Worm (Caenorhabditis elegans) whole organism, young adult: ENCODE measurements around the gene esyt-2.

Source experiments
- C06A6.2 ChIP-seq: fragments of 200-800 bp; sonication (Bioruptor generic); conservative IDR thresholded peaks from 2 replicates; pipeline ENCODE4 v1.3.6; 2022; ENCODE audit warnings: missing genetic modification characterization, missing compliant biosample characterization
- D2030.7 ChIP-seq: fragments of 200-800 bp; sonication (Bioruptor generic); IDR thresholded peaks from 2 replicates; pipeline ENCODE4 v1.3.6; 2022; ENCODE audit warnings: missing genetic modification reagents, missing genetic modification characterization, missing compliant biosample characterization
- F10E7.11 ChIP-seq: sonication (generic microtip); optimal IDR thresholded peaks from 2 replicates; lab custom pipeline; 2017; ENCODE audit warnings: mild to moderate bottlenecking, missing genetic modification characterization, moderate library complexity, missing compliant biosample characterization
- F37B4.10 ChIP-seq: fragments of 200-800 bp; sonication (Bioruptor generic); IDR thresholded peaks from 2 replicates; pipeline ENCODE4 v1.3.6; 2022; ENCODE audit warnings: missing genetic modification characterization, missing compliant biosample characterization
- F49E8.2 ChIP-seq: sonication (generic microtip); optimal IDR thresholded peaks from 3 replicates; lab custom pipeline; 2017; ENCODE audit warnings: missing genetic modification characterization, mild to moderate bottlenecking, missing compliant biosample characterization, antibody characterized with exemption, moderate library complexity; ENCODE audit not compliant: insufficient read depth
- F55B11.4 ChIP-seq: sonication (generic microtip); optimal IDR thresholded peaks from 2 replicates; lab custom pipeline; 2016; ENCODE audit warnings: missing compliant biosample characterization, missing genetic modification characterization, borderline replicate concordance; ENCODE audit not compliant: insufficient read depth
- K11D2.4 ChIP-seq: fragments of 200-800 bp; sonication (Bioruptor generic); IDR thresholded peaks from 2 replicates; pipeline ENCODE4 v1.3.6; 2022; ENCODE audit warnings: missing genetic modification reagents, missing genetic modification characterization, missing compliant biosample characterization
- K12H6.12 ChIP-seq: fragments of 200-800 bp; sonication (Bioruptor generic); optimal IDR thresholded peaks from 2 replicates; lab custom pipeline; 2018; ENCODE audit warnings: mild to moderate bottlenecking, missing genetic modification characterization, missing compliant biosample characterization
- Y79H2A.3 ChIP-seq: fragments of 200-800 bp; sonication (Bioruptor generic); conservative IDR thresholded peaks from 2 replicates; pipeline ENCODE4 v1.3.6; 2022; ENCODE audit warnings: missing genetic modification reagents, missing genetic modification characterization, missing compliant biosample characterization
- ama-1 ChIP-seq, 3 experiments: fragments of 150-350 bp in 1 of 3; sonication (generic microtip) in 2 of 3; optimal IDR thresholded peaks; 2 replicates each; lab custom pipeline; 2014 to 2018; ENCODE audit warnings: missing biosample characterization in 2 of 3, missing genetic modification characterization in 2 of 3, missing genetic modification reagents in 2 of 3
- aptf-2 ChIP-seq: fragments of 200-800 bp; sonication (Bioruptor generic); conservative IDR thresholded peaks from 2 replicates; pipeline ENCODE4 v1.3.6; 2022; ENCODE audit warnings: missing genetic modification reagents, missing genetic modification characterization, missing compliant biosample characterization
- attf-5 ChIP-seq: fragments of 200-800 bp; sonication (Bioruptor generic); optimal IDR thresholded peaks from 2 replicates; lab custom pipeline; 2018; ENCODE audit warnings: mild to moderate bottlenecking, missing genetic modification characterization, missing compliant biosample characterization
- bed-2 ChIP-seq: fragments of 200-800 bp; sonication (Bioruptor generic); IDR thresholded peaks from 2 replicates; pipeline ENCODE4 v1.3.6; 2022; ENCODE audit warnings: missing genetic modification reagents, missing genetic modification characterization, missing compliant biosample characterization
- ccch-3 ChIP-seq: fragments of 200-800 bp; sonication (Bioruptor generic); optimal IDR thresholded peaks from 2 replicates; lab custom pipeline; 2018; ENCODE audit warnings: mild to moderate bottlenecking, missing genetic modification characterization, missing compliant biosample characterization
- ceh-58 ChIP-seq: fragments of 200-800 bp; sonication (Bioruptor generic); IDR thresholded peaks from 2 replicates; pipeline ENCODE4 v1.3.6; 2022; ENCODE audit warnings: missing genetic modification characterization, missing compliant biosample characterization
- ceh-79 ChIP-seq: sonication (generic microtip); optimal IDR thresholded peaks from 2 replicates; lab custom pipeline; 2017; ENCODE audit warnings: mild to moderate bottlenecking, missing genetic modification characterization, missing compliant biosample characterization
- chd-7 ChIP-seq: sonication (generic microtip); optimal IDR thresholded peaks from 2 replicates; lab custom pipeline; 2016; ENCODE audit warnings: mild to moderate bottlenecking, missing genetic modification characterization, moderate library complexity, missing compliant biosample characterization
- dpff-1 ChIP-seq: sonication (generic microtip); optimal IDR thresholded peaks from 2 replicates; lab custom pipeline; 2017; ENCODE audit warnings: mild to moderate bottlenecking, missing genetic modification characterization, missing compliant biosample characterization
- dpl-1 ChIP-seq: fragments of 150-350 bp; optimal IDR thresholded peaks from 2 replicates; lab custom pipeline; 2014; ENCODE audit warnings: missing biosample characterization, missing genetic modification reagents, missing genetic modification characterization
- efl-1 ChIP-seq: fragments of 150-350 bp; optimal IDR thresholded peaks from 2 replicates; lab custom pipeline; 2014; ENCODE audit warnings: missing biosample characterization, missing genetic modification reagents, missing genetic modification characterization
- ekl-4 ChIP-seq: fragments of 200-800 bp; sonication (Bioruptor generic); IDR thresholded peaks from 2 replicates; pipeline ENCODE4 v1.3.6; 2022; ENCODE audit warnings: missing genetic modification reagents, missing genetic modification characterization, missing compliant biosample characterization
- fkh-3 ChIP-seq: sonication (generic microtip); optimal IDR thresholded peaks from 2 replicates; lab custom pipeline; 2016; ENCODE audit warnings: mild to moderate bottlenecking, missing genetic modification characterization, missing compliant biosample characterization
- gei-17 ChIP-seq: fragments of 200-800 bp; sonication (Bioruptor generic); optimal IDR thresholded peaks from 2 replicates; lab custom pipeline; 2018; ENCODE audit warnings: mild to moderate bottlenecking, missing genetic modification characterization, missing compliant biosample characterization
- hlh-12 ChIP-seq: sonication (generic microtip); optimal IDR thresholded peaks from 2 replicates; lab custom pipeline; 2016; ENCODE audit warnings: missing genetic modification characterization, missing compliant biosample characterization
- lir-1 ChIP-seq: fragments of 200-800 bp; sonication (Bioruptor generic); conservative IDR thresholded peaks from 2 replicates; pipeline ENCODE4 v1.3.6; 2022; ENCODE audit warnings: missing genetic modification reagents, missing genetic modification characterization, missing compliant biosample characterization
- lsy-27 ChIP-seq: sonication (generic microtip); optimal IDR thresholded peaks from 2 replicates; lab custom pipeline; 2017; ENCODE audit warnings: missing genetic modification characterization, mild to moderate bottlenecking, missing compliant biosample characterization, antibody characterized with exemption, missing genotype, borderline replicate concordance; ENCODE audit not compliant: insufficient read depth
- madf-8 ChIP-seq: fragments of 200-800 bp; sonication (Bioruptor generic); conservative IDR thresholded peaks from 2 replicates; pipeline ENCODE4 v1.3.6; 2022; ENCODE audit warnings: missing genetic modification reagents, missing genetic modification characterization, missing compliant biosample characterization
- mel-28 ChIP-seq: sonication (generic microtip); optimal IDR thresholded peaks from 2 replicates; lab custom pipeline; 2016; ENCODE audit warnings: borderline replicate concordance, mild to moderate bottlenecking, missing genetic modification characterization, missing compliant biosample characterization
- nhr-27 ChIP-seq: fragments of 200-800 bp; sonication (Bioruptor generic); optimal IDR thresholded peaks from 2 replicates; lab custom pipeline; 2018; ENCODE audit warnings: mild to moderate bottlenecking, missing genetic modification characterization, moderate library complexity, missing compliant biosample characterization
- nhr-80 ChIP-seq: sonication (generic microtip); optimal IDR thresholded peaks from 2 replicates; lab custom pipeline; 2016; ENCODE audit warnings: missing genetic modification characterization, missing compliant biosample characterization
- pbrm-1 ChIP-seq: fragments of 200-800 bp; sonication (Bioruptor generic); IDR thresholded peaks from 2 replicates; pipeline ENCODE4 v1.3.6; 2022; ENCODE audit warnings: missing genetic modification reagents, missing genetic modification characterization, missing compliant biosample characterization
- rec-8 ChIP-seq, 2 experiments: sonication (generic microtip); optimal IDR thresholded peaks; 2 replicates each; lab custom pipeline; 2016; ENCODE audit warnings: mild to moderate bottlenecking in 2 of 2, missing genetic modification characterization in 2 of 2, missing genetic modification reagents in 2 of 2, missing genotype in 2 of 2, missing biosample characterization in 1 of 2, missing compliant biosample characterization in 1 of 2, moderate library complexity in 1 of 2
- repo-1 ChIP-seq: sonication (generic microtip); optimal IDR thresholded peaks from 2 replicates; lab custom pipeline; 2017; ENCODE audit warnings: mild to moderate bottlenecking, missing genetic modification characterization, missing compliant biosample characterization
- rpc-1 ChIP-seq, 2 experiments: fragments of 150-350 bp in 1 of 2; sonication (generic microtip) in 1 of 2; optimal IDR thresholded peaks; 2 replicates each; lab custom pipeline; 2014 to 2018; ENCODE audit warnings: missing biosample characterization in 1 of 2, missing genetic modification characterization in 1 of 2, missing genetic modification reagents in 1 of 2, missing genotype in 1 of 2
- sdz-38 ChIP-seq: sonication (generic microtip); optimal IDR thresholded peaks from 2 replicates; lab custom pipeline; 2016; ENCODE audit warnings: missing genotype, missing genetic modification characterization, missing compliant biosample characterization
- sea-2 ChIP-seq: fragments of 200-800 bp; sonication (Bioruptor generic); IDR thresholded peaks from 2 replicates; pipeline ENCODE4 v1.3.6; 2022; ENCODE audit warnings: missing genetic modification characterization, missing compliant biosample characterization
- snpc-3.4 ChIP-seq: sonication (generic microtip); optimal IDR thresholded peaks from 2 replicates; lab custom pipeline; 2017; ENCODE audit warnings: missing genetic modification characterization, mild to moderate bottlenecking, missing compliant biosample characterization, antibody characterized with exemption, moderate library complexity, missing genotype, missing genetic modification reagents
- sptf-2 ChIP-seq: fragments of 200-800 bp; sonication (Bioruptor generic); optimal IDR thresholded peaks from 2 replicates; lab custom pipeline; 2018; ENCODE audit warnings: mild to moderate bottlenecking, missing genetic modification characterization, missing compliant biosample characterization
- tbp1 ChIP-seq: fragments of 200-800 bp; sonication (Bioruptor generic); optimal IDR thresholded peaks from 2 replicates; lab custom pipeline; 2018; ENCODE audit warnings: mild to moderate bottlenecking, missing genetic modification characterization, missing compliant biosample characterization
- tbx-9 ChIP-seq: sonication (generic microtip); optimal IDR thresholded peaks from 2 replicates; lab custom pipeline; 2016; ENCODE audit warnings: borderline replicate concordance, missing genetic modification characterization, inconsistent platforms, missing compliant biosample characterization
- unc-62 ChIP-seq: fragments of 150-350 bp; optimal IDR thresholded peaks from 2 replicates; lab custom pipeline; 2014; ENCODE audit warnings: missing biosample characterization, missing genetic modification reagents, missing genetic modification characterization
- zfh-2 ChIP-seq: fragments of 200-800 bp; sonication (Bioruptor generic); conservative IDR thresholded peaks from 2 replicates; pipeline ENCODE4 v1.3.6; 2022; ENCODE audit warnings: missing genetic modification reagents, missing genetic modification characterization, missing compliant biosample characterization
- zim-3 ChIP-seq: sonication (generic microtip); optimal IDR thresholded peaks from 2 replicates; lab custom pipeline; 2017; ENCODE audit warnings: mild to moderate bottlenecking, missing genetic modification characterization, moderate library complexity, missing compliant biosample characterization
- ztf-18 ChIP-seq: sonication (generic microtip); optimal IDR thresholded peaks from 2 replicates; lab custom pipeline; 2016; ENCODE audit warnings: missing genotype, mild to moderate bottlenecking, missing genetic modification characterization, missing compliant biosample characterization
- ztf-22 ChIP-seq: fragments of 200-800 bp; sonication (Bioruptor generic); optimal IDR thresholded peaks from 2 replicates; lab custom pipeline; 2018; ENCODE audit warnings: mild to moderate bottlenecking, missing genetic modification characterization, moderate library complexity, missing compliant biosample characterization
- ztf-26 ChIP-seq: sonication (generic microtip); optimal IDR thresholded peaks from 2 replicates; lab custom pipeline; 2017; ENCODE audit warnings: missing genetic modification characterization, missing compliant biosample characterization

Gene esyt-2

ce11 chrIII:6230870-6231269, at the start of gene esyt-2:
Gene esyt-2 (minus strand): TSS chrIII:6230970.
- TF ChIP-seq repo-1 (tag; lab: Kevin White, UChicago): no peak
- TF ChIP-seq efl-1 (GFP tag; lab: Kevin White, UChicago): no peak
- TF ChIP-seq aptf-2 (GFP tag; lab: Robert Waterston, UW): no peak
- no peak for TF ChIP-seq chd-7 (tag; lab: Kevin White, UChicago)
- TF ChIP-seq rec-8 (tag; optimal IDR thresholded peaks at IDR 0.05; lab: Kevin White, UChicago): no peak
- TF ChIP-seq dpff-1: no peak
- no peak for TF ChIP-seq ekl-4
- TF ChIP-seq mel-28: no peak
- no peak for TF ChIP-seq ztf-18 (tag; lab: Kevin White, UChicago)
- TF ChIP-seq tbx-9: no peak
- no peak for TF ChIP-seq zim-3 (tag; lab: Kevin White, UChicago)
- TF ChIP-seq F49E8.2 (tag; lab: Kevin White, UChicago): no peak
- no peak for TF ChIP-seq F37B4.10
- TF ChIP-seq nhr-27: no peak
- TF ChIP-seq K11D2.4 (GFP tag; lab: Robert Waterston, UW): no peak
- no peak for TF ChIP-seq sea-2 (GFP tag; lab: Robert Waterston, UW)
- no peak for TF ChIP-seq ceh-79 (tag; lab: Kevin White, UChicago)

ce11 chrIII:6280070-6280596, 49.4 kb upstream of the esyt-2 start, which contains the start of gene hmg-1.2:
Gene hmg-1.2 (plus strand): TSS chrIII:6280380.
- TF ChIP-seq ztf-26 (tag; lab: Kevin White, UChicago) (peak; percentile 69), attf-5 (peak; percentile 62), bed-2 (GFP tag; lab: Robert Waterston, UW) (no peak), gei-17 (peak; percentile 67), ztf-22 (peak; percentile 12), nhr-80 (tag; lab: Kevin White, UChicago) (peak; percentile 74), sdz-38 (tag; lab: Kevin White, UChicago) (no peak), D2030.7 (no peak), aptf-2 (GFP tag; lab: Robert Waterston, UW) (no peak), unc-62 (GFP tag; lab: Kevin White, UChicago) (peak; percentile 83), dpl-1 (GFP tag; lab: Kevin White, UChicago) (no peak), C06A6.2 (0 out of 2 replicates have a peak, but pooled peaks have one; percentile 48), hlh-12 (no peak), lir-1 (GFP tag; lab: Robert Waterston, UW) (no peak), pbrm-1 (peak; percentile 71), sptf-2 (GFP tag; lab: Kevin White, UChicago) (no peak), lsy-27 (peak; percentile 27), tbp1 (GFP tag; lab: Kevin White, UChicago) (peak; percentile 36), fkh-3 (no peak), ztf-18 (tag; lab: Kevin White, UChicago) (peak; percentile 18), ceh-58 (no peak), F10E7.11 (tag; lab: Kevin White, UChicago) (no peak), F55B11.4 (no peak), snpc-3.4 (tag; lab: Kevin White, UChicago) (peak; percentile 23), F49E8.2 (tag; lab: Kevin White, UChicago) (no peak), ccch-3 (GFP tag; lab: Kevin White, UChicago) (no peak), sea-2 (GFP tag; lab: Robert Waterston, UW) (no peak), ama-1 (optimal IDR thresholded peaks at IDR 0.05; lab: Kevin White, UChicago) (no peak), ama-1 (GFP tag; optimal IDR thresholded peaks at IDR 0.05; lab: Kevin White, UChicago) (no peak), repo-1 (tag; lab: Kevin White, UChicago) (peak; percentile 73), madf-8 (no peak), K12H6.12 (peak; percentile 65), Y79H2A.3 (GFP tag; lab: Robert Waterston, UW) (no peak), zfh-2 (GFP tag; lab: Robert Waterston, UW) (no peak), rpc-1 (optimal IDR thresholded peaks at IDR 0.05; lab: Kevin White, UChicago) (no peak), rpc-1 (tag; optimal IDR thresholded peaks at IDR 0.05; lab: Kevin White, UChicago) (no peak), chd-7 (tag; lab: Kevin White, UChicago) (peak; percentile 74)
